Fruit fly (Drosophila melanogaster): ENCODE data around the gene CG7402.

DNA sequence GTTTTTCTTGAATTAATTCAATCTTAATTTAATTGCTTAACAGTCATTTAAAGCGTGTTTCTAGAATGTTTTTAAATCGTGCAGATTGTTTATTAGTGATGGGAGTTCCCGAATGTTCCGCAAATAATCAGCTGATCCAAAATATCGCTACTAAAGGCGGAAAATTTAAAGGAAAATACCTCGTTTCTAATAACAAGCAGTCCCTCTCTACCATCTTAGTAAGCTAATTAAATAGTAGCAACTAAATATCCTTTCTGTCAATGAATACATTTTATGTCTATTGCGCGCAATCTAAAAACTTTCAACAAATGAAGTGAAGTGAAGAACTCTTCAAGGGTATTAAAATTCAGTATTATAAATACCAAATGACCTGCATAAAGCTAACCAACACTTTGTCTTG lies 24.9 kb downstream of the CG7402 start, which contains the start of gene CG5290:
- TF ChIP-seq insv (optimal IDR thresholded peaks at IDR 0.05) (no peak), psq (optimal IDR thresholded peaks at IDR 0.05) (no peak), h (optimal IDR thresholded peaks at IDR 0.05) (no peak), ttk (optimal IDR thresholded peaks at IDR 0.05) (no peak)

Measured in Kc167 (cell line).